Fruit fly (Drosophila melanogaster) whole organism, adult: Measurements from ENCODE around the gene Tpt.

Source experiments
- CG11617 ChIP-seq: fragments of 200-800 bp; sonication (Bioruptor generic); optimal IDR thresholded peaks from 2 replicates; lab custom pipeline; 2017; ENCODE audit warnings: mild to moderate bottlenecking, missing biosample characterization, missing genetic modification reagents, missing genetic modification characterization
- CG12768 ChIP-seq: fragments of 200-800 bp; sonication (Bioruptor generic); optimal IDR thresholded peaks from 2 replicates; lab custom pipeline; 2017; ENCODE audit warnings: missing biosample characterization, missing genetic modification characterization, mild to moderate bottlenecking, moderate library complexity, missing genetic modification reagents
- CG14711 ChIP-seq: fragments of 200-800 bp; sonication (Bioruptor generic); optimal IDR thresholded peaks from 2 replicates; lab custom pipeline; 2018; ENCODE audit warnings: missing biosample characterization, mild to moderate bottlenecking, missing genetic modification characterization, moderate library complexity
- CG1620 ChIP-seq: fragments of 200-800 bp; sonication (Bioruptor generic); optimal IDR thresholded peaks from 2 replicates; lab custom pipeline; 2016; ENCODE audit warnings: missing biosample characterization, missing genetic modification characterization
- CG33017 ChIP-seq: fragments of 200-800 bp; sonication (Bioruptor generic); optimal IDR thresholded peaks from 2 replicates; lab custom pipeline; 2018; ENCODE audit warnings: missing biosample characterization, mild to moderate bottlenecking, missing genetic modification characterization, moderate library complexity
- CG5204 ChIP-seq: fragments of 200-800 bp; sonication (Bioruptor generic); optimal IDR thresholded peaks from 2 replicates; lab custom pipeline; 2016; ENCODE audit warnings: missing biosample characterization, missing genetic modification characterization
- CG7045 ChIP-seq: fragments of 200-800 bp; sonication (Bioruptor generic); optimal IDR thresholded peaks from 2 replicates; lab custom pipeline; 2017; ENCODE audit warnings: missing biosample characterization, mild to moderate bottlenecking, missing genetic modification characterization
- CG7101 ChIP-seq: fragments of 200-800 bp; sonication (Bioruptor generic); optimal IDR thresholded peaks from 2 replicates; lab custom pipeline; 2018; ENCODE audit warnings: missing biosample characterization, mild to moderate bottlenecking, missing genetic modification characterization, moderate library complexity
- Clk ChIP-seq: fragments of 200-800 bp; sonication (Bioruptor generic); optimal IDR thresholded peaks from 2 replicates; lab custom pipeline; 2017; ENCODE audit warnings: missing biosample characterization, missing genetic modification characterization
- Crg-1 ChIP-seq: fragments of 200-800 bp; sonication (Bioruptor generic); optimal IDR thresholded peaks from 2 replicates; lab custom pipeline; 2016; ENCODE audit warnings: missing biosample characterization, missing genetic modification characterization
- Hr96 ChIP-seq: fragments of 200-800 bp; sonication (Bioruptor generic); optimal IDR thresholded peaks from 2 replicates; lab custom pipeline; 2016; ENCODE audit warnings: missing biosample characterization, missing genetic modification characterization
- Mnt ChIP-seq: fragments of 200-800 bp; sonication (Bioruptor generic); optimal IDR thresholded peaks from 2 replicates; lab custom pipeline; 2016; ENCODE audit warnings: missing biosample characterization, mild to moderate bottlenecking, missing genetic modification characterization
- bab1 ChIP-seq: fragments of 200-800 bp; sonication (Bioruptor generic); optimal IDR thresholded peaks from 3 replicates; lab custom pipeline; 2019; ENCODE audit warnings: missing biosample characterization, mild to moderate bottlenecking, missing genetic modification characterization, moderate library complexity
- cic ChIP-seq: fragments of 200-800 bp; sonication (Bioruptor generic); optimal IDR thresholded peaks from 2 replicates; lab custom pipeline; 2017; ENCODE audit warnings: missing biosample characterization, mild to moderate bottlenecking, missing genetic modification characterization, moderate library complexity
- cnc ChIP-seq, 2 experiments: fragments of >200 bp; optimal IDR thresholded peaks; 2 replicates each; lab custom pipeline; 2017
- kay ChIP-seq: fragments of 200-800 bp; sonication (Bioruptor generic); peaks from one replicate; lab custom pipeline; 2016; ENCODE audit warnings: missing biosample characterization, missing genetic modification characterization, borderline replicate concordance
- ovo ChIP-seq: fragments of 200-800 bp; sonication (Bioruptor generic); optimal IDR thresholded peaks from 2 replicates; lab custom pipeline; 2016; ENCODE audit warnings: missing biosample characterization, missing genetic modification characterization
- pad ChIP-seq: fragments of 200-800 bp; sonication (Bioruptor generic); optimal IDR thresholded peaks from 3 replicates; lab custom pipeline; 2017; ENCODE audit warnings: missing biosample characterization, missing genetic modification characterization, mild to moderate bottlenecking, moderate library complexity, missing genetic modification reagents
- tj ChIP-seq: fragments of 200-800 bp; sonication (Bioruptor generic); optimal IDR thresholded peaks from 3 replicates; lab custom pipeline; 2017; ENCODE audit warnings: missing biosample characterization, mild to moderate bottlenecking, missing genetic modification characterization, moderate library complexity
- toe ChIP-seq: fragments of 200-800 bp; sonication (Bioruptor generic); optimal IDR thresholded peaks from 2 replicates; lab custom pipeline; 2016; ENCODE audit warnings: missing biosample characterization, missing genetic modification characterization

Gene Tpt

DNA sequence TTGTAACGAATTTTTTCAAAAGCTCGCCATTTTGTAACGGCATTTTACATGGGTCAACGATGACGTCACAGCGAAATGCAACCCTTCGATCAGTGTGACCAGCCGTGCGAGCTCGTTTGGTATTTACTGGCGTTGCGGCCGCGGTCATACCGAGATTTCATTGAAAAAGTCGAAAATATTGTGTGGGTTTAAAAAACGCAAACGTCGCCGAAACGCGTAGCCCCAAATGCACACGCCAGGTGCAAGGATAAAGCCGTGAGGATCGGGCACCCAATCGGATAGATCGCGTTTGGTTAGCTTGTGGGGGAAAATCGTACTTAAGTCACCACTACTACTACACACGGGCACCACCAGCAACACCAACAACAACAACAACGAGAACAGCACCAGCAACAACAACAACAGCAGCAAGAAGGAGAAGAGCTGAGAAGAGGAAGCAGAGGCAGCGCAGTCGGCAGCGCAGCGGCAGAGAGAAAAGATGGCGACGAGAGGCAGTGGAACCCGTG, 19.8 kb upstream of the Tpt start, which contains the start of gene Cbl:
Gene Cbl (plus strand): TSS at position 124 of the 506 bp plus-strand sequence.
- TF ChIP-seq tj (GFP tag; lab: Kevin White, UChicago) (peak; percentile 47), CG7101 (tag; lab: Kevin White, UChicago) (peak; percentile 11), cic (peak; percentile 73), CG14711 (peak; percentile 18), ovo (GFP tag; lab: Kevin White, UChicago) (peak; percentile 76), bab1 (GFP tag; lab: Kevin White, UChicago) (peak; percentile 47), CG5204 (GFP tag; lab: Kevin White, UChicago) (no peak), CG11617 (GFP tag; lab: Kevin White, UChicago) (no peak), Mnt (peak; percentile 39), Crg-1 (GFP tag; lab: Kevin White, UChicago) (no peak), pad (GFP tag; lab: Kevin White, UChicago) (peak; percentile 62)

DNA sequence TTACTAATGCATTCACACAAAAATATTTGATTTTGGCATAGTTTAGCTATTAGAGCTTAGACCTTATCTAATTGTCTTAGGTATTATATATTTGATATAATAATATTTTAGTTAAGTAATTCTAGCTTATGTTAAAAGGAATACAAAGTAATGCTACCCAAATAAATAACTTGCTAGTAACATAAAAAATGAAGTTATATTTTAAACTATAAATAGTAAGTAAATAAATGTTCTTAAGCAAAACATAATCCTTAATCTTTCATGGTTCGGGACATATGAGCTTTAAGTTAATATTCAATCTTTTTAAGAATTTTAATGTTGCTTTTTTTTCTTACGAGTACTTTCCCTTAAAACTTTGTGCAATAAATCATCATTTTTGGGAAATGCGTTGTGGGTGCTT, 18.1 kb upstream of the Tpt start:
- TF ChIP-seq CG33017 (tag; lab: Kevin White, UChicago): no peak

DNA sequence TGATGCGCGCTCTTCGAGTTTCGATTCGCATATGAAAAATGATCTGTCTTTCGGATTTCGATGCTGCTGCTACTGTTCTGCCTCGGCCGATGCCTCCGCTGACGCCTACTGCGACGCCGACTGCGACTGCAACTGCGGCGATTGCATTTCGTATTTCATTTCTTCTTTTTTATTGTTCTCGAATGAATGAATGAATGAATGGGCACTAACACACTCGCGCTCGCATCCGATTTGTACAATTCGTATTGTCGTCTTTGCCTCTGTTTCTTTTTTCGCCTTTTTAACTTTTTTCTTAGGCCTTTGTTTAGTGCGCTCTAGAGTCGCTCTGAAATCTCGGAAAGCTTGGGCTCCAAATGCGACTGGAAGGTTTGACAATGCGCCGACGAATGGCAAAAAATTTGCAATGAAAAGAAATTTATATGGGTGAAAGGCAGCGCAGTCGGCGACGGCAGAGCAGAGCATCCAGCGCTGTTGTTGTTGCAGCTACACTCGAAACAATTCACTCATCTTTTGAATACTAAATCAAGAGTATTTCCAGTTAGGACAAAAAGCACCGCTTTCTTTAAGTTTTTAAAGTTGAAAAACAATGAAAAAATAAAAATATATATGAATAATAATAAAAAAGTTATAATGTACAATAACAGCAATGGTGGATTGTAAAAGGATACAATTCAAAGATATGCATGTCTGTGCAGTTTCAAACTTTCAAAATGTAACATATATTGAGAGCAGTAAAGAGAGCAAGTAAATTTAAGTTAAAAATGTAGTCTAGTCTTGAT, 16.9 kb upstream of the Tpt start, which contains the start of gene CG32354:
Gene CG32354 (minus strand): TSS at position 398 of the 779 bp plus-strand sequence.
- no peak for TF ChIP-seq bab1 (GFP tag; lab: Kevin White, UChicago)
- TF ChIP-seq CG12768 (GFP tag; lab: Kevin White, UChicago): no peak
- TF ChIP-seq cic: peak; percentile 24
- no peak for TF ChIP-seq tj (GFP tag; lab: Kevin White, UChicago)
- TF ChIP-seq CG7045 (GFP tag; lab: Kevin White, UChicago): no peak
- no peak for TF ChIP-seq kay (GFP tag; lab: Kevin White, UChicago)
- TF ChIP-seq CG33017 (tag; lab: Kevin White, UChicago): no peak

DNA sequence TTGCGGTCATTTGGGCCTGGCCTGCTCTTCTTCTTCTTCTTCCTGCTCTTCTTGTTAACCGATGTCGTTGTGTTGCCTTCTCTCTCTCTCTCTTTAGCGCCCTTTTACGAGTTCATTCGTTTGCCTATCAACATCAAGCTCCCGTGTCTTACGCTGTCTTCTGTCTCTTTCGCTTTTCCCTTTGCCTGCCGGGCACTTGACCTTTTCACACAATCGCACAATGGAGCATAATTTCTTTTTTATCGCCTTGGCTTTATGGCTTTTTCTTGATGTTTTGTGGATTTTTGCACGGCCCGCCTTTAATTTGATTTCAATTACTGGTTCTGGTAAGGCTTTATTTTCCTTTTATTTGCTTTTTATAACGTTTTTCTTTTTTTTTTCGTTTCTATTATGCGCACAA, 16.3 kb upstream of the Tpt start:
- TF ChIP-seq CG33017 (tag; lab: Kevin White, UChicago) (no peak), ovo (GFP tag; lab: Kevin White, UChicago) (no peak), pad (GFP tag; lab: Kevin White, UChicago) (no peak), Hr96 (GFP tag; lab: Kevin White, UChicago) (no peak), cnc (optimal IDR thresholded peaks at IDR 0.05; lab: Kevin White, UChicago) (no peak), kay (GFP tag; lab: Kevin White, UChicago) (no peak), CG7101 (tag; lab: Kevin White, UChicago) (no peak), bab1 (GFP tag; lab: Kevin White, UChicago) (no peak), Clk (GFP tag; lab: Kevin White, UChicago) (no peak), tj (GFP tag; lab: Kevin White, UChicago) (no peak)

DNA sequence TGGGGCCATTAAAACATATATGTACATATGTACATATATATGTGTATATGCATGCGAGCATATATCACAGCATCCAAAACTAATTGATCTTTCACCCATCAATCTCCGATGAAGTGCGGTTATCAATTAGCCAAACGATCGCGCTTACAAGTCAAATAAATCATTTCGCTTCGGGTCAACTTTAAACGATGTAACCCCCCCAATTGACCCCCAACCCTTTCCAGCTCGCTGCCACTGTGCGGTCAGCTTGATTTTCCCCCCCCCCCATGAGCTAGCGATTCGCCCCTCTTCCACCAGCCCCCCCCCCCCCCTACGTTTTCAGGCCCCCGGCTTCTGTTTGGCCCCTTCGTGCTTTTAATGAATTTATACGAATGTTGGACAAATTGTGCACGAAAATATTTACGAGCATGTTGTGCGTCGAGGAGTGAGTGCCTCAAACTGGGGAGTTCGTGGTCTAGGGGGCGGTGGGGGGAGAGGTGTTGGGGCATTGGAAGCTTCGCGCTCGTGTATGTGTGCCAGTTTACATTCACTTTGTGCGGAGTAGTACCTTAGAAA, 14.6 kb upstream of the Tpt start:
- TF ChIP-seq cnc (optimal IDR thresholded peaks at IDR 0.05; lab: Kevin White, UChicago) (no peak), ovo (GFP tag; lab: Kevin White, UChicago) (no peak), Crg-1 (GFP tag; lab: Kevin White, UChicago) (no peak), pad (GFP tag; lab: Kevin White, UChicago) (no peak), kay (GFP tag; lab: Kevin White, UChicago) (no peak), CG7101 (tag; lab: Kevin White, UChicago) (no peak), Mnt (no peak), CG11617 (GFP tag; lab: Kevin White, UChicago) (no peak), CG14711 (no peak)

DNA sequence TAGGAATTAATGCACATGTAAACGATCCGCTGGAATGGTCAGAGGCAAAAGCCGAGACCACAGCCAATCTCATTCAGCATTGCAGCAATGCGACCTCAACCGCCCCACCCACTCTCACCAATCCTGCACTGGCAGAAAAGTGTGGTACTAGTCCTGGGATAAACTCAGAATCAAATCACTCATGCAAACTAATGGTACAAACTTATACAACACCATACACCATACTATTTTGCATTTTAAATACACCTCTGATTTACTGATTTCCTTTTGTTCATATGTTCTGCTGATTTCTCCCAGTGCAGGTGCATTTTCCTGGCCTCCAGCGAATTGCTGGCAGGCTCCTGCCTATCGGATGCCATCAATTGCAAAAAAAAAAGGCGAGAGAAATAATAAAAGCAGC, 13.9 kb upstream of the Tpt start:
- no peak for TF ChIP-seq cic
- TF ChIP-seq kay (GFP tag; lab: Kevin White, UChicago): no peak
- TF ChIP-seq tj (GFP tag; lab: Kevin White, UChicago): no peak
- TF ChIP-seq Crg-1 (GFP tag; lab: Kevin White, UChicago): no peak
- TF ChIP-seq cnc (optimal IDR thresholded peaks at IDR 0.05; lab: Kevin White, UChicago): no peak
- TF ChIP-seq CG5204 (GFP tag; lab: Kevin White, UChicago): no peak
- TF ChIP-seq pad (GFP tag; lab: Kevin White, UChicago): no peak
- TF ChIP-seq CG12768 (GFP tag; lab: Kevin White, UChicago): no peak
- no peak for TF ChIP-seq CG1620 (GFP tag; lab: Kevin White, UChicago)
- TF ChIP-seq CG7045 (GFP tag; lab: Kevin White, UChicago): no peak
- no peak for TF ChIP-seq Clk (GFP tag; lab: Kevin White, UChicago)
- no peak for TF ChIP-seq Mnt
- TF ChIP-seq toe (GFP tag; lab: Kevin White, UChicago): no peak
- no peak for TF ChIP-seq bab1 (GFP tag; lab: Kevin White, UChicago)
- TF ChIP-seq ovo (GFP tag; lab: Kevin White, UChicago): no peak
